Fruit fly (Drosophila melanogaster) whole organism, embryonic: Measurements from ENCODE around the gene CG10137.
A peak's percentile ranks its signal among the peaks of the same experiment; 100 is the strongest.

Experiments
- CG10654 ChIP-seq: fragments of 200-800 bp; sonication (Bioruptor generic); optimal IDR thresholded peaks from 2 replicates; lab custom pipeline; 2016; ENCODE audit warnings: missing biosample characterization, missing genetic modification characterization
- CG11695 ChIP-seq: fragments of 200-800 bp; sonication (Bioruptor generic); IDR thresholded peaks from 3 replicates; pipeline ENCODE4 v1.3.6; 2022; ENCODE audit warnings: missing biosample characterization, missing genetic modification characterization
- CG12219 ChIP-seq: fragments of 200-800 bp; sonication (Bioruptor generic); optimal IDR thresholded peaks from 3 replicates; lab custom pipeline; 2018; ENCODE audit warnings: missing biosample characterization, mild to moderate bottlenecking, missing genetic modification characterization
- CG12744 ChIP-seq: fragments of 200-800 bp; sonication (Bioruptor generic); optimal IDR thresholded peaks from 2 replicates; lab custom pipeline; 2016; ENCODE audit warnings: missing biosample characterization, missing genetic modification characterization
- CG12769 ChIP-seq: fragments of 200-800 bp; sonication (Bioruptor generic); optimal IDR thresholded peaks from 2 replicates; lab custom pipeline; 2019; ENCODE audit warnings: missing biosample characterization, mild to moderate bottlenecking, missing genetic modification characterization, moderate library complexity
- CG17385 ChIP-seq: fragments of 200-800 bp; sonication (Bioruptor generic); optimal IDR thresholded peaks from 3 replicates; lab custom pipeline; 2018; ENCODE audit warnings: missing biosample characterization, mild to moderate bottlenecking, missing genetic modification characterization
- CG2116 ChIP-seq: fragments of 200-800 bp; sonication (Bioruptor generic); optimal IDR thresholded peaks from 3 replicates; lab custom pipeline; 2018; ENCODE audit warnings: missing biosample characterization, mild to moderate bottlenecking, missing genetic modification characterization
- CG2202 ChIP-seq: fragments of 200-800 bp; sonication (Bioruptor generic); optimal IDR thresholded peaks from 2 replicates; lab custom pipeline; 2018; ENCODE audit warnings: missing biosample characterization, mild to moderate bottlenecking, missing genetic modification characterization
- CG34376 ChIP-seq: fragments of 200-800 bp; sonication (Bioruptor generic); optimal IDR thresholded peaks from 2 replicates; lab custom pipeline; 2018; ENCODE audit warnings: missing biosample characterization, mild to moderate bottlenecking, missing genetic modification characterization
- CG3838 ChIP-seq: fragments of 200-800 bp; sonication (Bioruptor generic); optimal IDR thresholded peaks from 3 replicates; lab custom pipeline; 2016; ENCODE audit warnings: missing biosample characterization, missing genetic modification characterization
- CG4360 ChIP-seq: fragments of 200-800 bp; sonication (Bioruptor generic); IDR thresholded peaks from 2 replicates; pipeline ENCODE4 v1.3.6; 2022; ENCODE audit warnings: missing biosample characterization, missing genetic modification characterization
- CG5245 ChIP-seq: fragments of 200-800 bp; sonication (Bioruptor generic); optimal IDR thresholded peaks from 3 replicates; lab custom pipeline; 2016; ENCODE audit warnings: missing biosample characterization, missing genetic modification characterization
- CG6272 ChIP-seq: fragments of 200-800 bp; sonication (Bioruptor generic); IDR thresholded peaks from 2 replicates; pipeline ENCODE4 v1.3.6; 2022; ENCODE audit warnings: missing biosample characterization, missing genetic modification characterization
- CG9932 ChIP-seq: fragments of 200-800 bp; sonication (Bioruptor generic); IDR thresholded peaks from 2 replicates; pipeline ENCODE4 v1.3.6; 2022; ENCODE audit warnings: missing biosample characterization, missing genetic modification characterization
- CTCF ChIP-seq: fragments of 200-800 bp; sonication (Bioruptor generic); optimal IDR thresholded peaks from 2 replicates; lab custom pipeline; 2017; ENCODE audit warnings: missing biosample characterization, mild to moderate bottlenecking, missing genetic modification characterization, moderate library complexity
- D ChIP-seq, 2 experiments: fragments of 200-800 bp in 1 of 2; fragments of >200 bp in 1 of 2; sonication (Bioruptor generic) in 1 of 2; optimal IDR thresholded peaks; 2 replicates in 1 of 2; 3 replicates in 1 of 2; lab custom pipeline; 2017; ENCODE audit warnings: mild to moderate bottlenecking in 1 of 2, missing biosample characterization in 1 of 2, missing genetic modification characterization in 1 of 2, missing genetic modification reagents in 1 of 2
- Dip3 ChIP-seq: fragments of 200-800 bp; sonication (Bioruptor generic); optimal IDR thresholded peaks from 3 replicates; lab custom pipeline; 2016; ENCODE audit warnings: missing biosample characterization, missing genetic modification characterization
- Drgx ChIP-seq: fragments of 200-800 bp; sonication (Bioruptor generic); IDR thresholded peaks from 2 replicates; pipeline ENCODE4 v1.3.6; 2022; ENCODE audit warnings: missing biosample characterization, missing genetic modification characterization
- H15 ChIP-seq: fragments of 200-800 bp; sonication (Bioruptor generic); IDR thresholded peaks from 3 replicates; pipeline ENCODE4 v1.3.6; 2022; ENCODE audit warnings: missing biosample characterization, missing genetic modification characterization
- Hey ChIP-seq: fragments of 200-800 bp; sonication (Bioruptor generic); optimal IDR thresholded peaks from 3 replicates; lab custom pipeline; 2018; ENCODE audit warnings: missing biosample characterization, mild to moderate bottlenecking, missing genetic modification characterization
- Hsf ChIP-seq: fragments of 200-800 bp; sonication (Bioruptor generic); optimal IDR thresholded peaks from 3 replicates; lab custom pipeline; 2016; ENCODE audit warnings: missing biosample characterization, missing genetic modification characterization
- MESR4 ChIP-seq: fragments of 200-800 bp; sonication (Bioruptor generic); optimal IDR thresholded peaks from 2 replicates; lab custom pipeline; 2018; ENCODE audit warnings: missing biosample characterization, mild to moderate bottlenecking, missing genetic modification characterization, moderate library complexity
- Mad ChIP-seq: fragments of 200-800 bp; sonication (Bioruptor generic); optimal IDR thresholded peaks from 2 replicates; lab custom pipeline; 2016; ENCODE audit warnings: missing biosample characterization, missing genetic modification characterization
- Med ChIP-seq: fragments of 200-800 bp; sonication (Bioruptor generic); peaks from one replicate; lab custom pipeline; 2016; ENCODE audit warnings: missing biosample characterization, missing genetic modification characterization, mild to moderate bottlenecking, inconsistent platforms, moderate library complexity
- PHDP ChIP-seq: fragments of 200-800 bp; sonication (Bioruptor generic); optimal IDR thresholded peaks from 3 replicates; lab custom pipeline; 2018; ENCODE audit warnings: missing biosample characterization, mild to moderate bottlenecking, missing genetic modification characterization, moderate library complexity
- Pdp1 ChIP-seq, 2 experiments: fragments of 200-800 bp; sonication (Bioruptor generic); optimal IDR thresholded peaks; 3 replicates each; lab custom pipeline; 2016; ENCODE audit warnings: missing biosample characterization in 2 of 2, missing genetic modification characterization in 2 of 2, mild to moderate bottlenecking in 1 of 2, moderate library complexity in 1 of 2
- Ptx1 ChIP-seq: fragments of 200-800 bp; sonication (Bioruptor generic); IDR thresholded peaks from 2 replicates; pipeline ENCODE4 v1.3.6; 2022; ENCODE audit warnings: missing biosample characterization, missing genetic modification characterization
- abd-A ChIP-seq: fragments of 200-800 bp; sonication (Bioruptor generic); optimal IDR thresholded peaks from 3 replicates; lab custom pipeline; 2019; ENCODE audit warnings: missing biosample characterization, mild to moderate bottlenecking, missing genetic modification characterization, moderate library complexity
- chinmo ChIP-seq: fragments of 200-800 bp; sonication (Bioruptor generic); IDR thresholded peaks from 4 replicates; pipeline ENCODE4 v1.3.6; 2022; ENCODE audit warnings: missing biosample characterization, missing genetic modification characterization; ENCODE audit not compliant: partially characterized antibody
- emc ChIP-seq: fragments of 200-800 bp; sonication (Bioruptor generic); optimal IDR thresholded peaks from 2 replicates; lab custom pipeline; 2016; ENCODE audit warnings: missing biosample characterization, missing genetic modification characterization
- exex ChIP-seq: fragments of 200-800 bp; sonication (Bioruptor generic); optimal IDR thresholded peaks from 4 replicates; lab custom pipeline; 2018; ENCODE audit warnings: missing biosample characterization, mild to moderate bottlenecking, missing genetic modification characterization, moderate library complexity
- gcm ChIP-seq: fragments of 200-800 bp; sonication (Bioruptor generic); optimal IDR thresholded peaks from 2 replicates; lab custom pipeline; 2019; ENCODE audit warnings: missing biosample characterization, mild to moderate bottlenecking, missing genetic modification characterization, moderate library complexity
- gfzf ChIP-seq: fragments of 200-800 bp; sonication (Bioruptor generic); optimal IDR thresholded peaks from 2 replicates; lab custom pipeline; 2016; ENCODE audit warnings: missing biosample characterization, mild to moderate bottlenecking, missing genetic modification characterization, moderate library complexity
- grn ChIP-seq: fragments of 200-800 bp; sonication (Bioruptor generic); optimal IDR thresholded peaks from 3 replicates; lab custom pipeline; 2017; ENCODE audit warnings: missing biosample characterization, missing genetic modification characterization
- gro ChIP-seq: fragments of 200-800 bp; sonication (Bioruptor generic); optimal IDR thresholded peaks from 2 replicates; lab custom pipeline; 2016; ENCODE audit warnings: missing biosample characterization, missing genetic modification characterization
- gsb-n ChIP-seq: fragments of 200-800 bp; sonication (Bioruptor generic); optimal IDR thresholded peaks from 3 replicates; lab custom pipeline; 2018; ENCODE audit warnings: missing biosample characterization, mild to moderate bottlenecking, missing genetic modification characterization
- gt ChIP-seq: fragments of 200-800 bp; sonication (Bioruptor generic); IDR thresholded peaks from 2 replicates; pipeline ENCODE4 v1.3.6; 2022; ENCODE audit warnings: missing biosample characterization, missing genetic modification characterization
- hth ChIP-seq: fragments of >200 bp; optimal IDR thresholded peaks from 2 replicates; lab custom pipeline; 2017; ENCODE audit warnings: inconsistent platforms
- kay ChIP-seq: fragments of 200-800 bp; sonication (Bioruptor generic); optimal IDR thresholded peaks from 2 replicates; lab custom pipeline; 2016; ENCODE audit warnings: missing biosample characterization, missing genetic modification characterization
- kni ChIP-seq: fragments of 200-800 bp; sonication (Bioruptor generic); optimal IDR thresholded peaks from 3 replicates; lab custom pipeline; 2017; ENCODE audit warnings: mild to moderate bottlenecking, missing biosample characterization, missing genetic modification reagents, missing genetic modification characterization
- nerfin-1 ChIP-seq: fragments of 200-800 bp; sonication (Bioruptor generic); optimal IDR thresholded peaks from 3 replicates; lab custom pipeline; 2019; ENCODE audit warnings: missing biosample characterization, mild to moderate bottlenecking, missing genetic modification characterization, moderate library complexity
- prd ChIP-seq, 3 experiments: fragments of >200 bp in 2 of 3; fragments of 200-800 bp in 1 of 3; sonication (Bioruptor generic) in 1 of 3; optimal IDR thresholded peaks in 2 of 3; IDR thresholded peaks in 1 of 3; 2 replicates in 2 of 3; 3 replicates in 1 of 3; pipeline versions ENCODE4 v1.3.6 to Lab custom; 2017 to 2022; ENCODE audit warnings: missing biosample characterization in 1 of 3, missing genetic modification characterization in 1 of 3
- pros ChIP-seq: fragments of 200-800 bp; sonication (Bioruptor generic); optimal IDR thresholded peaks from 3 replicates; lab custom pipeline; 2019; ENCODE audit warnings: missing biosample characterization, mild to moderate bottlenecking, missing genetic modification characterization, moderate library complexity
- sd ChIP-seq: fragments of 200-800 bp; sonication (Bioruptor generic); optimal IDR thresholded peaks from 3 replicates; lab custom pipeline; 2018; ENCODE audit warnings: missing biosample characterization, mild to moderate bottlenecking, missing genetic modification characterization, moderate library complexity
- sens ChIP-seq: fragments of 200-800 bp; sonication (Bioruptor generic); peaks from one replicate; lab custom pipeline; 2016; ENCODE audit warnings: missing biosample characterization, missing genetic modification characterization
- shn ChIP-seq: fragments of 200-800 bp; sonication (Bioruptor generic); optimal IDR thresholded peaks from 3 replicates; lab custom pipeline; 2016; ENCODE audit warnings: missing biosample characterization, missing genetic modification characterization
- so ChIP-seq: fragments of 200-800 bp; sonication (Bioruptor generic); IDR thresholded peaks from 3 replicates; pipeline ENCODE4 v1.3.6; 2022; ENCODE audit warnings: missing biosample characterization, missing genetic modification characterization
- sug ChIP-seq: fragments of 200-800 bp; optimal IDR thresholded peaks from 2 replicates; lab custom pipeline; 2019; ENCODE audit warnings: missing biosample characterization, mild to moderate bottlenecking, missing genetic modification characterization, moderate library complexity
- tll ChIP-seq, 2 experiments: fragments of 200-800 bp in 1 of 2; fragments of >200 bp in 1 of 2; sonication (Bioruptor generic) in 1 of 2; optimal IDR thresholded peaks; 2 replicates each; lab custom pipeline; 2017 to 2019; ENCODE audit warnings: missing biosample characterization in 2 of 2, missing genetic modification characterization in 2 of 2, mild to moderate bottlenecking in 1 of 2, moderate library complexity in 1 of 2
- tup ChIP-seq: fragments of 200-800 bp; sonication (Bioruptor generic); optimal IDR thresholded peaks from 2 replicates; lab custom pipeline; 2016; ENCODE audit warnings: missing biosample characterization, mild to moderate bottlenecking, missing genetic modification characterization, moderate library complexity

The CG10137 gene

dm6 chr2L:19533247-19533646 is 6.8 kb downstream of the CG10137 start, which contains the start of gene CG33116 (continued):
- peak; percentile 28 for TF ChIP-seq emc (GFP tag; lab: Kevin White, UChicago)
- peak; percentile 30 for TF ChIP-seq CTCF (GFP tag; lab: Kevin White, UChicago)
- peak; percentile 63 for TF ChIP-seq CG2202 (tag; lab: Kevin White, UChicago)
- TF ChIP-seq abd-A (tag; lab: Kevin White, UChicago): no peak

- TF ChIP-seq gcm (GFP tag; lab: Kevin White, UChicago) (no peak), kni (GFP tag; lab: Kevin White, UChicago) (no peak), so (no peak), tup (GFP tag; lab: Kevin White, UChicago) (no peak), grn (GFP tag; lab: Kevin White, UChicago) (peak; percentile 21), prd (optimal IDR thresholded peaks at IDR 0.05; lab: Kevin White, UChicago) (no peak), prd (GFP tag; IDR thresholded peaks at IDR 0.05; lab: Robert Waterston, UW) (no peak), Pdp1 (GFP tag; optimal IDR thresholded peaks at IDR 0.05; lab: Kevin White, UChicago) (peak in 1 of 2 experiments; percentile 8), nerfin-1 (tag; lab: Kevin White, UChicago) (peak; percentile 76), sd (tag; lab: Kevin White, UChicago) (peak; percentile 69), shn (GFP tag; lab: Kevin White, UChicago) (no peak), gfzf (GFP tag; lab: Kevin White, UChicago) (no peak), CG34376 (GFP tag; lab: Kevin White, UChicago) (peak; percentile 35), Hsf (no peak), CG4360 (GFP tag; lab: Robert Waterston, UW) (no peak), CG5245 (GFP tag; lab: Kevin White, UChicago) (no peak), CG12769 (tag; lab: Kevin White, UChicago) (no peak), CG11695 (GFP tag; lab: Robert Waterston, UW) (no peak), gsb-n (tag; lab: Kevin White, UChicago) (no peak), chinmo (GFP tag; lab: Robert Waterston, UW) (no peak), H15 (GFP tag; lab: Robert Waterston, UW) (no peak), D (optimal IDR thresholded peaks at IDR 0.05; lab: Kevin White, UChicago) (no peak), D (GFP tag; optimal IDR thresholded peaks at IDR 0.05; lab: Kevin White, UChicago) (no peak), kay (GFP tag; lab: Kevin White, UChicago) (no peak), Dip3 (GFP tag; lab: Kevin White, UChicago) (no peak), CG12744 (no peak), CG10654 (GFP tag; lab: Kevin White, UChicago) (no peak), pros (GFP tag; lab: Kevin White, UChicago) (no peak), Med (GFP tag; lab: Kevin White, UChicago) (peak; percentile 43), tll (GFP tag; optimal IDR thresholded peaks at IDR 0.05; lab: Kevin White, UChicago) (no peak), CG2116 (GFP tag; lab: Kevin White, UChicago) (no peak), exex (tag; lab: Kevin White, UChicago) (peak; percentile 78), Drgx (no peak), MESR4 (GFP tag; lab: Kevin White, UChicago) (no peak), CG3838 (no peak), sug (tag; lab: Kevin White, UChicago) (peak; percentile 58), gro (GFP tag; lab: Kevin White, UChicago) (no peak), sens (GFP tag; lab: Kevin White, UChicago) (peak; percentile 56), Mad (GFP tag; lab: Kevin White, UChicago) (no peak), CG6272 (GFP tag; lab: Robert Waterston, UW) (no peak), PHDP (tag; lab: Kevin White, UChicago) (no peak), Hey (tag; lab: Kevin White, UChicago) (peak; percentile 68), hth (lab: Kevin White, UChicago) (no peak), gt (GFP tag; lab: Robert Waterston, UW) (no peak), CG17385 (no peak), Ptx1 (GFP tag; lab: Robert Waterston, UW) (no peak), CG12219 (GFP tag; lab: Kevin White, UChicago) (no peak), CG9932 (no peak)
These were observed 8.7 kb downstream of the CG10137 start, which contains the start of gene CG31697 for dm6 chr2L:19535234-19535633. TSS of gene CG31697 (plus strand) at chr2L:19535448.
